Fruit fly (Drosophila melanogaster): Measurements from ENCODE around the gene gd.

Gene gd

DNA sequence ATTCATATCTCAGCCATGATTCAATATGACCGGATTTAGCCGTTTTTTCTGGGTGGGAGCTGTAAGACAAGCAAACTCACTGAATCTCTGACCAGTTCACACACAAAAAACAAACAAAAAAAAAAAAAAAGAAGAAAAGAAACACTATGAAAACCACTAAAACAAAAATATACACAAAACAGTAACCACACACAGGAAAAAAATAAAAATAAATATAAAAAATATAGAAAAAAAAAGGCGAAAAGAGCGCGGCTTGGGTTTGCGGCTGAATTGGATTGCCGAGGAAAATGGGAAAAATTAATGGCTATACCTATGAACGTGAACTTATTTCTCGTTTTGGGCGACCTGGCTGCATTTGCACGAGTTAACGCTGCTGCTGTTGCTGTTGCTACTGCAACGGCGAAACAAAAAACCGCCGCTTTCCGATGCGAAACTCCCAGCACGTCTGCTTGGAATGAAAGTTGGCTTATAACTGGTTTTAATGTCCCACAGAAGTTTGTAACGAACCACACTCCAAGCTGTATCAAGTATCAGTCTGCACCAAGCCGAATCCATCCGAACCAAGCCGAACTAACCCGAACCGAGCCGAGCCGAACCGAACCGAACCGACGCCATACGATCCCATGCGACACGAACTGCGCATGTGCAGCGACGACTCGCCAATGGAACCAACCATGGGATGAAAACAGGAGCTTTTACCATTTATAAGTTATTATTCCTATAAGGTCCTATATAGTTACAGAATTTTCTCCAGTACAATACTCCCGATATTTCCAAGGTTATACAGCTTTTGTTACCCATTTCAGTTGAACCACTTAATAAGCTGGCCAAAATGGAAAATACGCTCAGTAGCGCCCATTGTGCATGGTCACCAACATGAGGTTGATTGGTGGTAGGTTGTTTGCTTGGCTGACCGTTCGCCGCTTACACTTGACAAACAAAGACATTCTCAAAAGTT is 16.2 kb upstream of the gd start, which contains the start of gene fw (continued):
- TF ChIP-seq ara (GFP tag; IDR thresholded peaks at IDR 0.05) (peak; percentile 61; the same call in 1 of the 2 replicates), fd3F (GFP tag; optimal IDR thresholded peaks at IDR 0.05) (peak; percentile 14), sens (GFP tag) (peak; percentile 86), CG14710 (tag; optimal IDR thresholded peaks at IDR 0.05) (no peak), CG4404 (GFP tag; IDR thresholded peaks at IDR 0.05) (no peak), cwo (GFP tag; optimal IDR thresholded peaks at IDR 0.05) (peak; percentile 16), CG11247 (GFP tag; IDR thresholded peaks at IDR 0.05) (no peak), CG12299 (tag; optimal IDR thresholded peaks at IDR 0.05) (no peak), CG10366 (GFP tag; IDR thresholded peaks at IDR 0.05) (peak; percentile 31; the same call in 1 of the 2 replicates), ken (GFP tag; IDR thresholded peaks at IDR 0.05) (0 out of 3 replicates have a peak, but pooled peaks have one; percentile 31), run (tag; optimal IDR thresholded peaks at IDR 0.05) (no peak), vnd (GFP tag; IDR thresholded peaks at IDR 0.05; ENCODE audit: partially characterized antibody) (no peak), CG3065 (GFP tag; optimal IDR thresholded peaks at IDR 0.05) (no peak), CG2199 (GFP tag; IDR thresholded peaks at IDR 0.05) (no peak), CG10431 (GFP tag; optimal IDR thresholded peaks at IDR 0.05) (no peak), eve (GFP tag; optimal IDR thresholded peaks at IDR 0.05) (peak in 1 of 2 experiments; percentile 34), Eip74EF (GFP tag; optimal IDR thresholded peaks at IDR 0.05) (no peak), org-1 (GFP tag; optimal IDR thresholded peaks at IDR 0.05) (peak; percentile 35), Blimp-1 (GFP tag; optimal IDR thresholded peaks at IDR 0.05) (peak; percentile 14), Meics (GFP tag; optimal IDR thresholded peaks at IDR 0.05) (peak; percentile 24), fd96Cb (tag; optimal IDR thresholded peaks at IDR 0.05) (peak; percentile 9), CG14441 (GFP tag; IDR thresholded peaks at IDR 0.05) (peak; percentile 60), row (GFP tag; IDR thresholded peaks at IDR 0.05) (peak; percentile 52), Sry-δ (GFP tag; optimal IDR thresholded peaks at IDR 0.05) (no peak), HLH4C (GFP tag; IDR thresholded peaks at IDR 0.05; ENCODE audit: partially characterized antibody) (no peak), gfzf (GFP tag; optimal IDR thresholded peaks at IDR 0.05) (no peak), CG16779 (GFP tag; IDR thresholded peaks at IDR 0.05) (no peak), dmrt11E (tag; optimal IDR thresholded peaks at IDR 0.05) (peak; percentile 4), CG12071 (GFP tag; optimal IDR thresholded peaks at IDR 0.05) (peak; percentile 12), MTF-1 (GFP tag; optimal IDR thresholded peaks at IDR 0.05; ENCODE audit: borderline replicate concordance) (peak; percentile 13), slp2 (GFP tag; optimal IDR thresholded peaks at IDR 0.05) (peak; percentile 41), Max (GFP tag; optimal IDR thresholded peaks at IDR 0.05) (no peak), HLH3B (GFP tag; IDR thresholded peaks at IDR 0.05) (peak; percentile 62; the same call in 1 of the 2 replicates), Dbx (GFP tag; IDR thresholded peaks at IDR 0.05) (no peak)

DNA sequence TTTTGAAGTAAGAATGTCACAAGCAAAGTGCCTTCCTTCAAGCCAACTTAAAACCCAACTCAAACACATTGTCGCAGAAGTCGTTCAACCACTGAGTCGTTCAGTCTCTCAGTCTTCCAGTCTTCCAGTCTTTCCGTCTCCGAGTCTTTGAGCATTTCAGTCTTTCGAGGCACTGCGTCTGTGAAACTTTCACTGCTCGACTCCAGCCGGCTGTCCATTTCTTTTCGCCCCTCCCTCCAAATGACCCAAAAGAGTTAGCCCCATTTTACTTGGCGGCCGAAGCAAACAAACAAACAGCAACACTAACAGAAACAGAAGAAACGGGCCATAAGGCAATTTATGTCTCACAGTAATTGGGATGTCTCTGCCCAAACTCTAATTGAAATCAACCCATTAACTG is 13.4 kb upstream of the gd start:
- TF ChIP-seq B-H1 (GFP tag; IDR thresholded peaks at IDR 0.05): no peak
- no peak for TF ChIP-seq zf30C (GFP tag; optimal IDR thresholded peaks at IDR 0.05)
- TF ChIP-seq ci (GFP tag; IDR thresholded peaks at IDR 0.05): 0 out of 3 replicates have a peak, but pooled peaks have one; percentile 35
- no peak for TF ChIP-seq Aef1 (GFP tag; IDR thresholded peaks at IDR 0.05)
- TF ChIP-seq lab (GFP tag; optimal IDR thresholded peaks at IDR 0.05): no peak
- peak; percentile 44 for TF ChIP-seq kni (GFP tag; optimal IDR thresholded peaks at IDR 0.05)
- no peak for TF ChIP-seq sna (GFP tag; IDR thresholded peaks at IDR 0.05; ENCODE audit: partially characterized antibody)
- TF ChIP-seq ara (GFP tag; IDR thresholded peaks at IDR 0.05): no peak
- no peak for TF ChIP-seq pfk (GFP tag; optimal IDR thresholded peaks at IDR 0.05)
- TF ChIP-seq CG4360 (GFP tag; IDR thresholded peaks at IDR 0.05): no peak
- TF ChIP-seq CG10654 (GFP tag; optimal IDR thresholded peaks at IDR 0.05): no peak
- TF ChIP-seq schlank (tag; optimal IDR thresholded peaks at IDR 0.05): no peak
- TF ChIP-seq Blimp-1 (GFP tag; optimal IDR thresholded peaks at IDR 0.05): peak; percentile 90
- no peak for TF ChIP-seq otp (GFP tag; IDR thresholded peaks at IDR 0.05)
- TF ChIP-seq grau (tag; optimal IDR thresholded peaks at IDR 0.05): no peak
- TF ChIP-seq ro (GFP tag; IDR thresholded peaks at IDR 0.05): no peak
- no peak for TF ChIP-seq CG15073 (GFP tag; optimal IDR thresholded peaks at IDR 0.05)
